Fruit fly (Drosophila melanogaster) whole organism, pupa: ENCODE results near the gene Acsf2.

Experiments used
- CG15710 ChIP-seq: fragments of 200-800 bp; sonication (Bioruptor generic); optimal IDR thresholded peaks from 2 replicates; lab custom pipeline; 2018; ENCODE audit warnings: missing biosample characterization, mild to moderate bottlenecking, missing genetic modification characterization, moderate library complexity
- CG17806 ChIP-seq: fragments of 200-800 bp; sonication (Bioruptor generic); optimal IDR thresholded peaks from 2 replicates; lab custom pipeline; 2018; ENCODE audit warnings: missing biosample characterization, mild to moderate bottlenecking, missing genetic modification characterization, moderate library complexity
- CG32121 ChIP-seq: fragments of 200-800 bp; sonication (Bioruptor generic); IDR thresholded peaks from 2 replicates; pipeline ENCODE4 v1.3.6; 2022; ENCODE audit warnings: missing biosample characterization, missing genetic modification characterization
- CG34367 ChIP-seq: fragments of 200-800 bp; sonication (Bioruptor generic); optimal IDR thresholded peaks from 2 replicates; lab custom pipeline; 2018; ENCODE audit warnings: missing biosample characterization, mild to moderate bottlenecking, missing genetic modification characterization
- CG9948 ChIP-seq: fragments of 200-800 bp; sonication (Bioruptor generic); optimal IDR thresholded peaks from 2 replicates; lab custom pipeline; 2018; ENCODE audit warnings: missing biosample characterization, mild to moderate bottlenecking, missing genetic modification characterization, moderate library complexity
- EcR ChIP-seq: fragments of 200-800 bp; sonication (Bioruptor generic); optimal IDR thresholded peaks from 3 replicates; lab custom pipeline; 2019; ENCODE audit warnings: missing biosample characterization, missing genetic modification characterization, mild to moderate bottlenecking, moderate library complexity, missing genetic modification reagents
- Ets98B ChIP-seq: fragments of 200-800 bp; sonication (Bioruptor generic); IDR thresholded peaks from 2 replicates; pipeline ENCODE4 v1.3.6; 2022; ENCODE audit warnings: missing biosample characterization, missing genetic modification characterization
- Pif1A ChIP-seq: fragments of 200-800 bp; sonication (Bioruptor generic); optimal IDR thresholded peaks from 3 replicates; lab custom pipeline; 2016; ENCODE audit warnings: missing biosample characterization, missing genetic modification characterization
- gl ChIP-seq: fragments of 200-800 bp; sonication (Bioruptor generic); optimal IDR thresholded peaks from 2 replicates; lab custom pipeline; 2018; ENCODE audit warnings: missing biosample characterization, mild to moderate bottlenecking, missing genetic modification characterization
- rn ChIP-seq: fragments of 200-800 bp; sonication (Bioruptor generic); IDR thresholded peaks from 2 replicates; pipeline ENCODE4 v1.3.6; 2022; ENCODE audit warnings: missing biosample characterization, missing genetic modification characterization

DNA sequence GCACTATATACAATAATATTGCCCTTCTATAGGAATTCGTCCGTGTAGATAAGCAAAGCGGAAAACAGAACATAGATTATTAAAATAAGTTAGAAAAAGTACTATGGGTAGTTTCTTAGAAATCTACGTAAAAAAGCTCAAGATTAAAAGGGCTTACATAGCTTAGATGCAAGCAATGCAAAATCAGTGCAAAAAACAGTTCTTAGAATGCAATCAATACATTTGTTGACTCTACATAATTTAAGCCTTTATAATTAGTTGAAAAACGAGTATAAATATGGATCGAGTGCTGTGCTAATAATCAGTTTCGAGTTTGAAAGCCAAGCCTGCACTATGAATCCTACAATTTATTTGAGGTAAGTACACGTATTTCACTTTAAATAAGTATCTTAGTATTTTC lies 12.5 kb downstream of the Acsf2 start, which contains the start of gene TotM:
- no peak for TF ChIP-seq gl
- TF ChIP-seq EcR (GFP tag; lab: Kevin White, UChicago): no peak
- TF ChIP-seq CG34367: no peak
- TF ChIP-seq Pif1A (GFP tag; lab: Kevin White, UChicago): no peak
- TF ChIP-seq CG15710 (tag; lab: Kevin White, UChicago): no peak
- no peak for TF ChIP-seq CG9948 (tag; lab: Kevin White, UChicago)
- no peak for TF ChIP-seq Ets98B (GFP tag; lab: Robert Waterston, UW)
- no peak for TF ChIP-seq CG17806 (tag; lab: Kevin White, UChicago)
- TF ChIP-seq rn: no peak
- no peak for TF ChIP-seq CG32121 (GFP tag; lab: Robert Waterston, UW)
